Worm (Caenorhabditis elegans) whole organism, L3 larva: ENCODE measurements around the gene C02B8.1.
"Not testable (repeated sequence)": the region's sequence is repeated elsewhere in the genome, so short reads cannot be mapped to it uniquely, and the experiment has no call there.

Experiments used
- ZK546.5 ChIP-seq: sonication (generic microtip); optimal IDR thresholded peaks from 2 replicates; lab custom pipeline; 2017; ENCODE audit warnings: missing biosample characterization, missing genetic modification characterization
- aly-2 ChIP-seq: fragments of 150-350 bp; optimal IDR thresholded peaks from 2 replicates; lab custom pipeline; 2014; ENCODE audit warnings: missing biosample characterization, missing genetic modification characterization
- ama-1 ChIP-seq: fragments of 150-350 bp; optimal IDR thresholded peaks from 2 replicates; lab custom pipeline; 2018
- ceh-16 ChIP-seq: sonication (generic microtip); optimal IDR thresholded peaks from 2 replicates; lab custom pipeline; 2017; ENCODE audit warnings: missing biosample characterization, missing genetic modification characterization
- ceh-28 ChIP-seq: fragments of 150-350 bp; optimal IDR thresholded peaks from 2 replicates; lab custom pipeline; 2014; ENCODE audit warnings: missing biosample characterization, missing genetic modification reagents, missing genetic modification characterization
- ceh-82 ChIP-seq: fragments of 150-350 bp; optimal IDR thresholded peaks from 2 replicates; lab custom pipeline; 2014; ENCODE audit warnings: missing biosample characterization, missing genetic modification characterization
- ceh-9 ChIP-seq: sonication (generic microtip); optimal IDR thresholded peaks from 2 replicates; lab custom pipeline; 2018; ENCODE audit warnings: missing biosample characterization, missing genetic modification characterization
- daf-12 ChIP-seq: fragments of 150-350 bp; optimal IDR thresholded peaks from 2 replicates; lab custom pipeline; 2014; ENCODE audit warnings: missing biosample characterization, missing genetic modification reagents, missing genetic modification characterization
- egl-27 ChIP-seq: sonication (generic microtip); optimal IDR thresholded peaks from 4 replicates; lab custom pipeline; 2017; ENCODE audit warnings: missing biosample characterization, missing genetic modification reagents, missing genetic modification characterization
- egl-5 ChIP-seq: fragments of 150-350 bp; optimal IDR thresholded peaks from 2 replicates; lab custom pipeline; 2017; ENCODE audit warnings: missing biosample characterization, missing genetic modification reagents, missing genetic modification characterization, inconsistent platforms
- elt-2 ChIP-seq: sonication (generic microtip); optimal IDR thresholded peaks from 2 replicates; lab custom pipeline; 2016; ENCODE audit warnings: missing genetic modification reagents, mild to moderate bottlenecking, missing genetic modification characterization, missing compliant biosample characterization
- fkh-10 ChIP-seq: sonication (generic microtip); optimal IDR thresholded peaks from 2 replicates; lab custom pipeline; 2017; ENCODE audit warnings: missing biosample characterization, missing genetic modification reagents, missing genetic modification characterization
- fkh-2 ChIP-seq: fragments of 150-350 bp; optimal IDR thresholded peaks from 2 replicates; lab custom pipeline; 2014; ENCODE audit warnings: missing biosample characterization, missing genetic modification reagents, missing genetic modification characterization
- fos-1 ChIP-seq: fragments of 150-350 bp; optimal IDR thresholded peaks from 2 replicates; lab custom pipeline; 2014; ENCODE audit warnings: missing biosample characterization, missing genetic modification characterization
- hmg-11 ChIP-seq: sonication (generic microtip); optimal IDR thresholded peaks from 2 replicates; lab custom pipeline; 2016; ENCODE audit warnings: missing genetic modification characterization, missing compliant biosample characterization
- lin-15B ChIP-seq: fragments of 150-350 bp; optimal IDR thresholded peaks from 2 replicates; lab custom pipeline; 2014; ENCODE audit warnings: missing biosample characterization, missing genetic modification characterization
- lin-39 ChIP-seq: fragments of 150-350 bp; optimal IDR thresholded peaks from 2 replicates; lab custom pipeline; 2018; ENCODE audit warnings: missing biosample characterization, missing genetic modification reagents, missing genetic modification characterization
- mdl-1 ChIP-seq: fragments of 150-350 bp; optimal IDR thresholded peaks from 2 replicates; lab custom pipeline; 2014; ENCODE audit warnings: missing biosample characterization, missing genetic modification characterization
- nfya-1 ChIP-seq: sonication (generic microtip); optimal IDR thresholded peaks from 2 replicates; lab custom pipeline; 2017; ENCODE audit warnings: missing genetic modification characterization, mild to moderate bottlenecking, missing compliant biosample characterization, antibody characterized with exemption, moderate library complexity; ENCODE audit not compliant: insufficient read depth
- nhr-11 ChIP-seq: fragments of 150-350 bp; optimal IDR thresholded peaks from 2 replicates; lab custom pipeline; 2014; ENCODE audit warnings: missing biosample characterization, missing genetic modification characterization
- nhr-12 ChIP-seq: fragments of 150-350 bp; optimal IDR thresholded peaks from 2 replicates; lab custom pipeline; 2014; ENCODE audit warnings: missing biosample characterization, missing genetic modification characterization
- nhr-23 ChIP-seq: fragments of 150-350 bp; optimal IDR thresholded peaks from 2 replicates; lab custom pipeline; 2014; ENCODE audit warnings: missing biosample characterization, missing genetic modification reagents, missing genetic modification characterization
- nhr-237 ChIP-seq: fragments of 150-350 bp; optimal IDR thresholded peaks from 2 replicates; lab custom pipeline; 2014; ENCODE audit warnings: missing biosample characterization, missing genetic modification characterization
- nhr-28 ChIP-seq: fragments of 150-350 bp; optimal IDR thresholded peaks from 2 replicates; lab custom pipeline; 2014; ENCODE audit warnings: missing biosample characterization, missing genetic modification characterization
- nhr-67 ChIP-seq: fragments of 150-350 bp; optimal IDR thresholded peaks from 2 replicates; lab custom pipeline; 2014; ENCODE audit warnings: missing biosample characterization, missing genetic modification characterization
- nhr-76 ChIP-seq: fragments of 150-350 bp; sonication (generic microtip); optimal IDR thresholded peaks from 5 replicates; lab custom pipeline; 2014; ENCODE audit warnings: missing biosample characterization, missing genetic modification characterization
- nhr-77 ChIP-seq: fragments of 150-350 bp; optimal IDR thresholded peaks from 2 replicates; lab custom pipeline; 2014; ENCODE audit warnings: missing biosample characterization, missing genetic modification characterization
- pha-4 ChIP-seq: fragments of 150-350 bp; optimal IDR thresholded peaks from 2 replicates; lab custom pipeline; 2014; ENCODE audit warnings: missing biosample characterization, missing genetic modification reagents, missing genetic modification characterization
- sea-2 ChIP-seq: fragments of 150-350 bp; sonication (generic microtip); optimal IDR thresholded peaks from 4 replicates; lab custom pipeline; 2014; ENCODE audit warnings: missing biosample characterization, missing genetic modification reagents, missing genetic modification characterization
- skn-1 ChIP-seq: fragments of 150-350 bp; optimal IDR thresholded peaks from 2 replicates; lab custom pipeline; 2014; ENCODE audit warnings: missing biosample characterization, missing genetic modification characterization
- snpc-4 ChIP-seq: fragments of 150-350 bp; optimal IDR thresholded peaks from 2 replicates; lab custom pipeline; 2014; ENCODE audit warnings: missing biosample characterization, missing genetic modification characterization
- tbx-2 ChIP-seq: sonication (generic microtip); optimal IDR thresholded peaks from 2 replicates; lab custom pipeline; 2016; ENCODE audit warnings: mild to moderate bottlenecking, missing genetic modification characterization, missing compliant biosample characterization
- unc-62 ChIP-seq: fragments of 150-350 bp; sonication (generic microtip); optimal IDR thresholded peaks from 4 replicates; lab custom pipeline; 2014; ENCODE audit warnings: missing biosample characterization, missing genetic modification reagents, missing genetic modification characterization
- zag-1 ChIP-seq: fragments of 150-350 bp; optimal IDR thresholded peaks from 2 replicates; lab custom pipeline; 2014; ENCODE audit warnings: missing biosample characterization, missing genetic modification characterization

C02B8.1 gene

DNA sequence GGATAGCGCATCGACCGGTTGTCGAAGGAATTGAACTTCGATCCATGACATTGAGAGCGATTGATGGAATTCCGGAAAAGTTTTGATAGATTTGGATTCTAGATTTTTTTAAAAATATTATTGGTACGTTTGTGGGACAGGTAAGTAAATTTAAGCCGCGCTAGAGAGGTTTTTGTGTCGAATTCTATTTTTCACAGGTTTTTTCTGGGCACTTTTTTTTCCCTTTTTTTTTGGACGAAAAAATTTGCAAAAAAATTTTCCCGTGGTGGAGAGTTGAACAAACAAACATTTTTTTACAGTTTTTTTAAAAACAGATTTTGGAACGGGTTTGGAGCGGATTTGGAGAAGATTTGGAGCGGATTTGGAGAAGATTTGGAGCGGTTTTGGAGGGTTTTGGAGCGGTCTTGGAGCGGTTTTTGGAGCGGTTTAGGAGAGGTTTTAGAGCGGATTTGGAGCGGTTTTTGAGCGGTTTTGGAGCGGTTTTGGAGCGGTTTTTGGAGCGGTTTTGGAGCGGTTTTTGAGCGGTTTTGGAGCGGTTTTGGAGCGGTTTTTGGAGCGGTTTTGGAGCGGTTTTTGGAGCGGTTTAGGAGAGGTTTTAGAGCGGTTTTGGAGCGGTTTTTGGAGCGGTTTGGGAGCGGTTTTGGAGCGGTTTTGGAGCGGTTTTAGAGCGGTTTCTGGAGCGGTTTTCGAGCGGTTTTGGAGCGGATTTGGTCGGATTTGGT, 34.3 kb downstream of the C02B8.1 start, which contains the start of gene C17H11.4:
Gene C17H11.4 (minus strand): TSS at position 51 of the 722 bp plus-strand sequence.
- TF ChIP-seq nhr-237, ceh-9, tbx-2 (tag; lab: Kevin White, UChicago): not testable (repeated sequence)
- TF ChIP-seq, all 47 proteins: peak for 0; not testable (repeated sequence) for 47

- TF ChIP-seq ceh-82 (tag; lab: Kevin White, UChicago), result no peak
- no peak for TF ChIP-seq mdl-1 (tag; lab: Kevin White, UChicago)
- TF ChIP-seq fkh-2 (tag; lab: Kevin White, UChicago), result no peak
These were observed 37.5 kb downstream of the C02B8.1 start, which contains the start of gene C17H11.5 for ce11 chrX:8185037-8185436. Gene C17H11.5, minus strand, starts transcription at chrX:8185137.

- TF ChIP-seq ama-1 (lab: Kevin White, UChicago), result peak; percentile 2
- no peak for TF ChIP-seq aly-2 (tag; lab: Kevin White, UChicago)
- TF ChIP-seq nhr-12 (tag; lab: Kevin White, UChicago), result no peak
- TF ChIP-seq unc-62 (GFP tag; lab: Kevin White, UChicago), result no peak
- peak; percentile 18 for TF ChIP-seq egl-5
- no peak for TF ChIP-seq nhr-11
- TF ChIP-seq fkh-10 (GFP tag; lab: Kevin White, UChicago), result no peak
- no peak for TF ChIP-seq egl-27 (tag; lab: Kevin White, UChicago)
- no peak for TF ChIP-seq lin-15B (tag; lab: Kevin White, UChicago)
- TF ChIP-seq nhr-76 (tag; lab: Kevin White, UChicago), result no peak
- TF ChIP-seq daf-12 (tag; lab: Kevin White, UChicago), result no peak
- TF ChIP-seq ceh-28 (tag; lab: Kevin White, UChicago), result peak; percentile 16
- TF ChIP-seq ceh-16 (tag; lab: Kevin White, UChicago), result no peak
- TF ChIP-seq mdl-1 (tag; lab: Kevin White, UChicago), result no peak
- no peak for TF ChIP-seq lin-39 (tag; lab: Kevin White, UChicago)
- TF ChIP-seq nhr-77 (tag; lab: Kevin White, UChicago), result no peak
- no peak for TF ChIP-seq nhr-237 (tag; lab: Kevin White, UChicago)
- no peak for TF ChIP-seq nhr-67 (tag; lab: Kevin White, UChicago)
- TF ChIP-seq zag-1 (tag; lab: Kevin White, UChicago), result no peak
- no peak for TF ChIP-seq sea-2 (GFP tag; lab: Kevin White, UChicago)
- no peak for TF ChIP-seq nhr-28
- TF ChIP-seq pha-4 (tag; lab: Kevin White, UChicago), result peak; percentile 4
- TF ChIP-seq nfya-1 (tag; lab: Kevin White, UChicago), result no peak
- TF ChIP-seq snpc-4 (tag; lab: Kevin White, UChicago), result no peak
- TF ChIP-seq nhr-23, result no peak
- TF ChIP-seq ZK546.5, result no peak
- peak; percentile 56 for TF ChIP-seq elt-2 (tag; lab: Kevin White, UChicago)
- no peak for TF ChIP-seq fos-1 (tag; lab: Kevin White, UChicago)
- TF ChIP-seq skn-1 (tag; lab: Kevin White, UChicago), result no peak
- no peak for TF ChIP-seq hmg-11
These were observed 45.7 kb downstream of the C02B8.1 start for ce11 chrX:8193213-8193612.
